Worm (Caenorhabditis elegans): ENCODE data around the gene copb-1.

copb-1 gene

DNA sequence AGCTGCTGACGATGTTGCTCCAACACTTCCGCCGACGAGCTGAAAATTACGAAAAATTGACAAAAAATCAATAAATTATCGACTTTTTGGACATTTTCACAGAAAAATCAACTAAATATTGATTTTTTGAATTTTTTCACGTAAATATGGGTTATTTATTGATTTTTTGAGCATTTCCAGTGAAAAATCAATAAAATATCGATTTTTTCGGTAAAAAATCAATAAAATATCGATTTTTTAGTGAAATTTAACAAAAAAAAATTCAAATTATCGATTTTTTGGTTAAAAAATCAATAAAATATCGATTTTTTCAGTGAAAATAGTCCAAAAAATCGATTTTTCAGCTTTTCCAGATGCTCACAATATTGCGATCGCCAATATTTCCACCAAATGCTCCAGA lies 8.4 kb upstream of the copb-1 start:
- no peak for TF ChIP-seq snpc-1.3 (tag; optimal IDR thresholded peaks at IDR 0.05; ENCODE audit: insufficient read depth)

DNA sequence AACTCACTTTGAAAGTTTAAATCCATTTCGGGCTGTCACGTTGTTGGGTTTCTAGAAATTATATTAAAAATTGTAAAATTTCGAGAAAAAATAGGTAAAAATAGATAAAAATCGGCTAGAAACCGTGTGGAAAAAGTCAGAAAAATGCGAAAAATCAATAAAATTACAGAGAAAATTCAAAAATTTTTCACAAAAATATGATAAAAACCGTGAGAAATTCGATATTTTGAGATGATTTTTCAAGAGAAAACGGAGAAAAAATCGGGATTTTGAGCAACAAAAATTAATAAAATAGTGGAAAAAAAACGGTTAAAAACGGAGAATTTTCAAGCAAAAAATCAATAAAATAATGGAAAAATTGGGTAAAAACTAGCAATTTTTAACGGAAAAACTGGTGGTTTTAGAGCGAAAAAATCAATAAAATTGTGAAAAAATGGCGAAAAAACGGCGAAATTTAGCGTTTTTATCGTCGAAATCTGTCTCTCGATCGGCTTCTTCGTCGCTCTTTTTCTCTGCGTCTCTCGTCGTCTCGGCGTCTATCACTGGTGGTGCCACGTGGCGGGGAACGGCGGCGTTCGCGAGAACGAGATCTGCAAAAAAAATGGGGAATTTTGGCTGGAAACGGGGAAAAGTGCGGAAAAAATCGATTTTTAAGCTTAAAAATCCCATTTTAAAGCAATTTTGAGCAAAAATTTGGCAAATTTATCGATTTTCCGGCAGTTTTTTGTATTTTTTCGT lies 7.4 kb upstream of the copb-1 start, which contains the start of gene Y25C1A.7:
Gene Y25C1A.7 (minus strand): TSS at position 51 of the 738 bp plus-strand sequence.
- TF ChIP-seq let-607 (tag; optimal IDR thresholded peaks at IDR 0.05) (peak; percentile 78 to 92), ztf-18 (tag; optimal IDR thresholded peaks at IDR 0.05) (no peak)

DNA sequence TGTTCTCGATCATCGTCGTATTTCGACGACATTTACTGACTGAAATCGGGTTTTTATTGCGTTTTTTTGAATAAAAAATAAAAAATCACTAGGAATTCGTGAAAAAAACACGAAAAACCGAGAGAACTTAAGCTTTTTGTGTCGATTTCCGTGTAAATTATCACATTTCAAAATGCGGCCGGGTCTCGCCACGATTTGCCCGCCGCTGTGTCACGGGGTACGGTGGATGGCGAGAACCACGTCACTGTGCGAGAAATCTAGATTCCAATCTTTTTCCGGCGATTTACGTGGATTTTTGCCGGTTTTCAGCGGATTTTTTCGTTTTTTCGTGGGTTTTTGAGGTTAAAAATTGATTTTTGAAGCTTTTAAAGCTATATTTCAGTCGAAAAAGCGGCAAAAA lies 1.7 kb upstream of the copb-1 start, which contains the start of gene Y25C1A.8:
Gene Y25C1A.8 (minus strand): TSS at position 45 of the 400 bp plus-strand sequence.
- TF ChIP-seq tbx-9 (tag; optimal IDR thresholded peaks at IDR 0.05; ENCODE audit: borderline replicate concordance): no peak
- TF ChIP-seq lin-35 (GFP tag; optimal IDR thresholded peaks at IDR 0.05): peak; percentile 3 to 90 (median 71)
- TF ChIP-seq snpc-1.1 (tag; optimal IDR thresholded peaks at IDR 0.05; ENCODE audit: insufficient read depth): no peak
- TF ChIP-seq mes-4 (tag; optimal IDR thresholded peaks at IDR 0.05): no peak
- no peak for TF ChIP-seq hlh-12 (tag; optimal IDR thresholded peaks at IDR 0.05)
- peak; percentile 69 for TF ChIP-seq xnd-1 (tag; optimal IDR thresholded peaks at IDR 0.05)
- TF ChIP-seq efl-1 (GFP tag; optimal IDR thresholded peaks at IDR 0.05): peak; percentile 51
- peak; percentile 74 for TF ChIP-seq gei-17 (GFP tag; optimal IDR thresholded peaks at IDR 0.05)
- peak; percentile 62 for TF ChIP-seq athp-1 (tag; optimal IDR thresholded peaks at IDR 0.05)
- TF ChIP-seq attf-5 (GFP tag; optimal IDR thresholded peaks at IDR 0.05): peak; percentile 83
- peak; percentile 97 for TF ChIP-seq atf-7 (tag; optimal IDR thresholded peaks at IDR 0.05)
- peak; percentile 51 for TF ChIP-seq madf-10 (tag; optimal IDR thresholded peaks at IDR 0.05)
- TF ChIP-seq nhr-179 (tag; optimal IDR thresholded peaks at IDR 0.05): no peak
- TF ChIP-seq nhr-80 (tag; optimal IDR thresholded peaks at IDR 0.05): peak; percentile 41
- peak; percentile 75 for TF ChIP-seq hmg-1.2 (GFP tag; IDR thresholded peaks at IDR 0.05)
- no peak for TF ChIP-seq F10E7.11 (tag; optimal IDR thresholded peaks at IDR 0.05)
- TF ChIP-seq snpc-3.4 (tag; optimal IDR thresholded peaks at IDR 0.05): peak; percentile 59
- peak; percentile 83 for TF ChIP-seq ceh-100 (GFP tag; IDR thresholded peaks at IDR 0.05)
- TF ChIP-seq sptf-2 (GFP tag; optimal IDR thresholded peaks at IDR 0.05): no peak
- TF ChIP-seq nhr-120 (GFP tag; IDR thresholded peaks at IDR 0.05): no peak
- TF ChIP-seq B0035.1 (tag; optimal IDR thresholded peaks at IDR 0.05): peak; percentile 40
- TF ChIP-seq let-607 (tag; optimal IDR thresholded peaks at IDR 0.05): peak; percentile 97 to 98
- TF ChIP-seq Y53F4B.3 (GFP tag; IDR thresholded peaks at IDR 0.05): no peak
- TF ChIP-seq nhr-27 (tag; optimal IDR thresholded peaks at IDR 0.05): no peak
- peak; percentile 67 for TF ChIP-seq F57C9.4 (tag; optimal IDR thresholded peaks at IDR 0.05)
- no peak for TF ChIP-seq ccch-3 (GFP tag; optimal IDR thresholded peaks at IDR 0.05)
- TF ChIP-seq K11D2.4 (GFP tag; IDR thresholded peaks at IDR 0.05): no peak; the same call in 1 of the 2 replicates
- peak; percentile 15 for TF ChIP-seq mxl-1 (tag; optimal IDR thresholded peaks at IDR 0.05)
- TF ChIP-seq T07F8.4 (tag; optimal IDR thresholded peaks at IDR 0.05): no peak
- TF ChIP-seq nfya-2 (GFP tag; IDR thresholded peaks at IDR 0.05): no peak
- peak; percentile 100 for TF ChIP-seq F33H1.4 (GFP tag; IDR thresholded peaks at IDR 0.05)
- TF ChIP-seq B0336.3 (GFP tag; IDR thresholded peaks at IDR 0.05): peak; percentile 96
- peak; percentile 56; the same call in 1 of the 2 replicates for TF ChIP-seq ztf-28 (GFP tag; IDR thresholded peaks at IDR 0.05)
- peak; percentile 90 for TF ChIP-seq lin-54 (GFP tag; optimal IDR thresholded peaks at IDR 0.05)
- peak; percentile 90; the same call in 1 of the 2 replicates for TF ChIP-seq ekl-4 (GFP tag; IDR thresholded peaks at IDR 0.05)
- no peak for TF ChIP-seq hmg-20 (GFP tag; IDR thresholded peaks at IDR 0.05)
- TF ChIP-seq ama-1 (optimal IDR thresholded peaks at IDR 0.05): no peak
- TF ChIP-seq ama-1 (GFP tag; optimal IDR thresholded peaks at IDR 0.05): peak in 1 of 2 experiments; percentile 16
- TF ChIP-seq ceh-27 (GFP tag; optimal IDR thresholded peaks at IDR 0.05): no peak
- peak; percentile 51 for TF ChIP-seq snpc-1.3 (tag; optimal IDR thresholded peaks at IDR 0.05; ENCODE audit: insufficient read depth)
- no peak for TF ChIP-seq ceh-58 (GFP tag; IDR thresholded peaks at IDR 0.05)
- TF ChIP-seq Y95B8A.8 (GFP tag; IDR thresholded peaks at IDR 0.05): no peak; the same call in none of the 2 replicates
- TF ChIP-seq cebp-2 (GFP tag; IDR thresholded peaks at IDR 0.05): no peak

All from whole organism, young adult.